Fruit fly (Drosophila melanogaster): ENCODE measurements around the gene CG13949.

dm6 chr2L:871419-871846 is 16.3 kb downstream of the CG13949 start:
- TF ChIP-seq EcR (GFP tag; optimal IDR thresholded peaks at IDR 0.05) (no peak), Pif1B (GFP tag; optimal IDR thresholded peaks at IDR 0.05) (no peak), CG17806 (tag; optimal IDR thresholded peaks at IDR 0.05) (no peak), CG8159 (tag; optimal IDR thresholded peaks at IDR 0.05) (no peak)

Data from whole organism, pupa.